Worm (Caenorhabditis elegans): ENCODE results near the gene agl-1.

Gene agl-1

DNA sequence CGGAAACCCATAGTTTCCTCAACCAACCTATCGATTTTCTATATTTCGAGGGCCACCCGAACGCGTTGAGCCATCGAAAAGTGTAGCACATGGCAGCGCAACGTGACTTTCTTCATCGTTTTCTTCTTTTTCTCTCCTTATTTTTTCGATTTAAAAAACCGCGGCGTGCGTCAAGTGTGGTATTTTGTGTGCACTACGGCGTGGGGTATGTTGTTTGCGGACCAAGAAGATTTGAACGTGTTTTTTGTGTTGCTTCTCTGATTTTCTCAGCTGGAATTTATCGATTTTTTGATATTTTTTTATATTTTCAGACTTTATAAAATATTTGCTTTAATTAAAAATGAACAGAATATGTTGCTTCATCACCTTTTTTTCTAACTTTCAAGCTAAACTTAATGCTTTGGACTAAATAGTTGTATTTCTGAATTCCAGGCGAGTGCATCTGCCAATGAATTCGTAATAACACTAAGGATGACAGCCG, at the start of gene agl-1, which contains the start of gene pfs-2:
agl-1 (minus strand) TSS at position 178 of the 481 bp plus-strand sequence.
pfs-2 (plus strand) TSS at position 431 of the 481 bp plus-strand sequence.
- TF ChIP-seq W03F9.2 (tag; optimal IDR thresholded peaks at IDR 0.05) (peak; percentile 77), him-1 (tag; optimal IDR thresholded peaks at IDR 0.05) (no peak)

DNA sequence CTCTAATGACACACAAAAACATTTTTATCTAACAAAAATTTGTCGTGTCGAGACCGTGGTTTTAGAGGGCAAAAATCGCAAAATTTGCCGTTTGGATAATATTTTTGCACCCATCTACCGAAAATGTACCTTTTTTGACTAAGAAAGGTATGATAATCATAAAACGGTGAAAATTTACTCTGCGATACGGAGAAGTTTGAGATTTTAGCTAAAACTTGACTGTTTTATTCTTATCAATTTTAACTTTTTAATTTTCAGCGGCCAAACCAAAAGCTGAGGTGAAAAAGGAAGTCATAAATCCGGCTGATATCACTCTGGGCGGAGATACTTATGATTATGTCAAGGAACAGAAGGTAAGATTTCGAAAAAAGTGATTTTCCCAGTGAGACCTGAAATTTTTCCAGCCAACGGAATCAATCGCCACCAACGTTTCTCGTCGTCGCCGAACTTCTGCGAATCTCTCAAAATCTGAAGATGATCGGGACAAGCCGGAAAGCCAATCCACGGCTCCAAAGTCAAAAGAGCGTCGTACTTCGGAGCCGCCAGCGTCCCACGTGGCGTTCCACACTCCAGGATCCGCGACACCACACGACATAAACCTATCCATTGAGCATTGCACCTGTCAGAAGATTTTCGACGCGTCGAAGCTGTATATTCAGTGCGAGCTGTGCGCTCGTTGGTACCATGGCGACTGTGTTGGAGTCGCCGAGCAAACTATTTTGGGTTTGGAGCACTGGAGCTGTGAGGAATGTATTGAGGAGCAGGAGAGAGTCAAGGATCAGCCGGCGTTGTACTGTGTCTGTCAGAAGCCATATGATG, 48.4 kb upstream of the agl-1 start:
- TF ChIP-seq W03F9.2 (tag; optimal IDR thresholded peaks at IDR 0.05) = no peak
- no peak for TF ChIP-seq dao-5 (tag; optimal IDR thresholded peaks at IDR 0.05)
- TF ChIP-seq him-1 (tag; optimal IDR thresholded peaks at IDR 0.05) = no peak

DNA sequence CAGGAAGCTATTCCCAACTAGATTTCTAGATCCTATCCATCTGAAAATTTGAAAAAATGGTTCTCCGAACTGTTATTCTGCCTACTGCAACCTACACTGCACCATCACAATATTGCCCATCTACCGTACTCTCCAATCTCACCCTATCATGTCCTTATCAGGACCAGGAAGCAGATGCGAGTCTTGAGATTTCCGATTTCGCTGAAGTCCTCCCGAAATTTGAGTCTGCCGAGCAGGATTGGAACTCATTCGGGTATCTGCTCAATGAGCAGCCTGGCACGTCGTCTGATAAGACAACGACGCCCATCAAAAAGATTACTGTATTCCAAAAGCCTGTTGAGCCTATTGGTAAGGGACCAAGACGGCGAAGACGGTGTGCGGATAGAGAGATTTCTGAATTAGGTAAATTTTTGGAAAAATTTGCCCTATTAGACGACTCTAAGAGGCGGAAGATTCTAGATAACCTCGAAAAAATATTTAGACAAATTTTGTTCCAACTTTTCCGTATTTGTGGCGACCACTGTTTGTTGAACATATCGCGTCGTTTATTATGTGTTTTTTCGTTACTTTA, 47.7 kb upstream of the agl-1 start:
- no peak for TF ChIP-seq him-1 (tag; optimal IDR thresholded peaks at IDR 0.05)
- TF ChIP-seq dao-5 (tag; optimal IDR thresholded peaks at IDR 0.05) = no peak
- no peak for TF ChIP-seq W03F9.2 (tag; optimal IDR thresholded peaks at IDR 0.05)

DNA sequence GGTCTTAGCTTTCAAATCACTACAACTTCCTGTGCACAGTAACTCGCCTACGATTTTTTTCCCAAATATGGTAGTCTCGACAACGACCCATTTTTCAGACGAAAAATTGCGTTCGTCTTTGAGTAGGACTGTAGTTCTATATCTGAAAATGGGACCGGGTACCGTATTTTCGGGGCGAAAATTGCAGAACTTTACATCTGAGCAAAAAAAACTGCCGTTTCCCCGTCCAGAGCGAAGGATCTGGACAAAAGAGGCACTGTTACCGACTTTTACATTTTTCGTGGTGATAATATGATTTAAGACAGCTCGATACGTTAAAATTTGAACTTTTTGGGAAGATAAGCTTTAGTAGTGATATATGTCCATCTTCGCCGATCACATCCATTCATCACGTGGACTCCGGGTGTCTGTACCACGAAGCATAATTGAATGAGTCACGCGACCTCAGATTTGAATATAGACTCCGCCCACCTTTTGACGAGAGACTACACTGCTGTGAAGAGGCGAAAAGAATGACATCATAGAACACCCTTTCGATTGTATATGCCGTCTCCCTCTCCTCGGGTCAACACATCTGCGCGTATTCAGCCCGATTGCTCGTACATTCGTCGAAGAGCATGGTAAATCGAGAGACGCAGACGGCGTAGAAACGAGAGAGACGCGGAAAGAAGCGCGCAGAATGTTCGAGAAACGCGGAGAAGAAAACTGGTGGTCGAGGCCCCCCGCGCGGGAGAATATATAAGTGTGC, 47.0 kb upstream of the agl-1 start:
- TF ChIP-seq W03F9.2 (tag; optimal IDR thresholded peaks at IDR 0.05) (peak; percentile 34), him-1 (tag; optimal IDR thresholded peaks at IDR 0.05) (no peak)

DNA sequence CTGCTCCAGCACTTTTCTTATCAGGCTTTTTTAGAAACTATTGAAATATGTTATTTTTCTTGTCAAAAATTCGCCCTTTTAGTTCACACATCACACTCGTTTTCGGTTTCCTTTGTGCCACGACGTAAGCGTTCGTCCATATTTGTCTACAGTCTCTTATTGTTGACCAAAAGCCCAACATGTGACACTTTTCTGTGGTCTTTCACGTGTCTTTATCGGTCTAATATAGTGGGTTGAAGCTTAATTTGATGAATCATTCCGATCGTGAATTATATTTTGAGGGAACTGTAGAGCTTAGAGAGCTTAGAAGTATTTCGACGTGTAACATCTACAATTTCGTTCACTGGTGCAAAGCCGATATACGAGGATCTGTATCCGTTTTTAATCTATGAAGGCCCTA, 46.4 kb upstream of the agl-1 start:
- no peak for TF ChIP-seq W03F9.2 (tag; optimal IDR thresholded peaks at IDR 0.05)

DNA sequence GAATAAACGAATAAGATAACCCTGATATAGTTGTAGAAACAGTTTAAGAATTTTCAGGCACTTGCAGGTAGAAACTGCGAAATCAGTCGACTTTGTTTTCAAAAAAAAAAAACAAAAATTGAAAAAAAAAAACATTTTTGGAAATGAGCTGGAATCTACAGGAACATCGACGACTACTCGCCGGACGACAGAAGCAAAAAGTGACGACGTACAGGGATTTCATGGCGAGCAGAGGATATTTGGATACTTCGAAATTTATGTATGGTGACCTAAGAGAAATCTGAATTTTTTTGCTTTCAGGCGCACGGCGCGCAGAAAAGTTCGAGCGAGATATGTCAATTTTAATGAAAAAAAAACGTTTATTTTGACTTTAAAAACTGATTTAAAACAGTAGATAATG, 43.2 kb upstream of the agl-1 start:
- no peak for TF ChIP-seq dao-5 (tag; optimal IDR thresholded peaks at IDR 0.05)
- TF ChIP-seq him-1 (tag; optimal IDR thresholded peaks at IDR 0.05) = no peak
- TF ChIP-seq W03F9.2 (tag; optimal IDR thresholded peaks at IDR 0.05) = no peak

DNA sequence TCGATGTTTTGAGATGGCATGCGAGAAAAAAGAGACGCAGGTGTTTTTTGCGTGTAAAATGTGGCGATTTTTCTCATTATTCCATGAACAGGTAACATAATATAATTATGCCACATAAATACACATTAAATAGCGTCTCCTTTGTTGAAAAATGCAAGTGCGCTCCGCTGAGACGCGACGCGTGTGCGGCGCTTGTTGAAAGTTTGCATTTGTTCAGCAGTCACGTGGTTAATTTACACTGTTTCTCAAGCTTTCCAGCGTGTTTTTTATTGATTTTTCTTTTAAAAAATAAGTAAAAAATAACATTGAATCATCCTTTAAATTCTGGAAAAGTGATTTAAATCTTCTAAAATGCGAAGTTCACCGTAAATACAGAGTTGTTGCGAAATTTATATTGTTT, 41.7 kb upstream of the agl-1 start:
- TF ChIP-seq W03F9.2 (tag; optimal IDR thresholded peaks at IDR 0.05) (peak; percentile 88), him-1 (tag; optimal IDR thresholded peaks at IDR 0.05) (no peak)

DNA sequence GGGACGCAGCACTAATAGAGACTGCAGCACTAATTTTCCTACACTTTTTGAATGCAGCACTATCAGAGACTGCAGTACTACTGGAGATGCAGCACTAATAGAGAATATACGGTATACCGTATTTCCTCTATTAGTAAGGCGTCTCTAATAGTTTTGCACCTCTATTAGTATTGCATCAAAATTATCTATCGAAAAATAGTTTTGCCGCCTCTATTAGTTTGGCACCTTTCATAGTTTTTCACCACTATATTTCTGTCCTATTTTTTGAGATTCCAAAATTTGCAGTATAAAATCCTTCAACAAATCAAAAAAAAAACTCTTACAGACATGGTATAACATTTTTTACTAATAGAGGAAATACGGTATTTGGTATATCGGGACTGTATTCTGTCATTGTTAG, 35.9 kb upstream of the agl-1 start:
- no peak for TF ChIP-seq him-1 (tag; optimal IDR thresholded peaks at IDR 0.05)
- TF ChIP-seq dao-5 (tag; optimal IDR thresholded peaks at IDR 0.05) = no peak
- TF ChIP-seq W03F9.2 (tag; optimal IDR thresholded peaks at IDR 0.05) = no peak

DNA sequence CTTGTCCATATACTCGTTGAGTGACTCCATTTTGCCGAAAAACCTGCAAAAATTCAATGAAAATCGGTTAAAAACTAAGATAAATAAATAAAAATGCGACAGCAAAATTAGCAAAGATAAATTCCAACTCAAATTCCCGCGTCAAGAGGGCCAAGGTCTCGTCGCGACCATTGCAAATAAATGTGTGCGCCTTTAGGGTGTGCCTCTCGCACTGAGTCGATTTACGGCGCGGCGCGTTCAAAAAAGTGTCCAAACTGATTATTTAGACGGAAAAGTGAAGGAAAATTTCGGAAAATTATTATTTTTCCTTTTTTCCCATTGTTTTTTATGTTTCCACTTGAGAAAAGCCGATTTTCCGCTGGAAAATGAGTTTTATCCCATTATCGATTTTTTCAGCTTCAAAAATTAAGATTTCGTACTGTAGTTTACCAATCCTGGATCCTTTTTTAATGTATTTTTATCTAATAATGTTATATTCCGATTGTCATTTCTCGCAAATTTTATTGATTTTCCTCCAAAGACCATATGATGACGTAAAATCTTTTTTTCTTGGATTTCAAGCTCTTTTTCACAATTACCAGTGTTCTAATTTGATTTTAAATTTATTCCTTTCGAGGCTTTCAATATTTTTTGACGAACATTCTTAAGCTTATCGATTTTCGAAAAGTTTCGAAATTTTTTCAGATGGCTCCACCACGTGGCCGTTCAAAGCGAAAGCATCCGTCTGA, 32.3 kb upstream of the agl-1 start, which contains the start of the genes kbp-3 and nurf-1:
kbp-3 (minus strand) TSS at position 43 of the 728 bp plus-strand sequence.
nurf-1 (plus strand) TSS at position 678 of the 728 bp plus-strand sequence.
- no peak for TF ChIP-seq dao-5 (tag; optimal IDR thresholded peaks at IDR 0.05)
- peak; percentile 68 for TF ChIP-seq W03F9.2 (tag; optimal IDR thresholded peaks at IDR 0.05)

DNA sequence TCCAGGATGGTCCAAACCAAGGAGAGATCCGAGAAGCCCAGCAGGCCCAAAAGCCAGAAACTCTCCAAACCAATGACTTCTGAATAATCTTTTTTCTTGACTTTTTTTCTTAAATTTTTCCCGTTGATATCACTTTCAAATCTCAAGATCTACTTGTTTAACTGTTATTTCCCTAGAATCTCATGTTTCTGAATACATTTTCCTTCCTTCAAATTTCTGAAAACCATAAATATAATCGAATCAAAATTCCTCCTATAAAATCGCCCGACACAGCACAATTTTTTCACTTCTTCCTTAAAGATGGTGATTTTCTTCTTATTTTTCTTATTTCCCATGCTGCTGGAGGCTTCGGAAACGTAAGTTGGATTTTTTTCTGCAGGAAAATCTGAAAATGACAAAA, 30.3 kb upstream of the agl-1 start, which contains the start of gene F26H11.8:
F26H11.8 (plus strand) TSS at position 301 of the 400 bp plus-strand sequence.
- TF ChIP-seq dao-5 (tag; optimal IDR thresholded peaks at IDR 0.05) = no peak

DNA sequence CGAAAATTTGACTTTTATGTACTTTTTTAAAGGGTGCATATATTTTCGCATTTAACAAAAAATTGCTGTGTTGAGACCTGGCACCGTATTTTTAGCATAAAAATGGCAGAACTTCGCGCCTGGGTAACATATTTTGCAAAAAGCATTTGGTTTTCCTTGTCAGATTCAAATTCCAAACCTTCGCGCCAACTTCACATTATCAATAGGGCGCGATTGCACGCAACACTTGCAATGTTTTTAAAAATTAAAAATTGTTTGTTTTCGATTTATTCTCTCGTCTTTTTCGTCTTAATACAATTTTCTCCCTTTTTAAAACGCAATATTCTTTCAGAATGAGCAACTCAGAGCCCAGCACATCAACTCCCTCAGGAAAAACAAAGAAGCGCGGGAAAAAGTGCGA, 25.7 kb upstream of the agl-1 start, which contains the start of gene mes-2:
mes-2 (plus strand) TSS at position 330 of the 400 bp plus-strand sequence.
- TF ChIP-seq W03F9.2 (tag; optimal IDR thresholded peaks at IDR 0.05) (peak; percentile 69), dao-5 (tag; optimal IDR thresholded peaks at IDR 0.05) (no peak), him-1 (tag; optimal IDR thresholded peaks at IDR 0.05) (no peak)

DNA sequence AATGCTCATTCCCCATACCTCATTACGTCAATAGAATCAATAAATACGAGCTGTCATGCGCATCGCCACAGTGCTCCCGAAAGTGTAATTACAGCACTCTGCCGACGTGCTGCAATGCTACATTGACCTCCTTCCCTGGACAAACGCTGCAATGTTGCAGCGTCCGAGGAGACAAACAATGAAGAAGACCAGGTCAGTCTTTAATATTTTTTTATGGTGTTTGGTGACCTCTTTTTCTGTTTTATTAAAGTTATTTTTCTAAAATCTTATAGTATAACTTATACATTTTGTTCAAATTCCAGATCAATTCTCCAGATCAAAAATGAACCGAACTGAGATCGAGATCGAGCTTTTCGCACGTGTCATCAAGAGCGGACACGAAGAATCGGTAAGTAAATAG, 23.5 kb upstream of the agl-1 start, which contains the start of gene sdz-26:
sdz-26 (plus strand) TSS at position 301 of the 400 bp plus-strand sequence.
- TF ChIP-seq dao-5 (tag; optimal IDR thresholded peaks at IDR 0.05) (no peak), W03F9.2 (tag; optimal IDR thresholded peaks at IDR 0.05) (no peak), him-1 (tag; optimal IDR thresholded peaks at IDR 0.05) (no peak)

DNA sequence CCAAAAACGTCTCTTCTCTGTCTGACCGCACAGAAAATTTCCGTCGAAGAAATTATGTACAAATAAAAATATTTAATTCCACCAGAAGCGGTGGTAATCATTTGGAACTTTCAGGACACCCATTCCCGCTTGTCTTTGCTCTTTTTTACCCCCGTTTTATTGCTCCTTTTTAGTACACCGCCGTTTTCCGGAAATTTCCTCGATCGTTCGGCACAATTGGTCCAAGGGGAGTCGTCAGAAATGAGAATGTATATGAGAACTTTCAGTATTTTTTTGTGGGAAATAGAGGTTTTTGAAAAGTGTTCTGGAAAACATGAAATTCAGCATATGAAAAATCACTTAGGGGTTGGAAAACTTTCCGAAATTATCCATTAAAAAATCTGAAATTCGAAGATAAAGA, 22.9 kb upstream of the agl-1 start:
- TF ChIP-seq him-1 (tag; optimal IDR thresholded peaks at IDR 0.05) (no peak), dao-5 (tag; optimal IDR thresholded peaks at IDR 0.05) (no peak), W03F9.2 (tag; optimal IDR thresholded peaks at IDR 0.05) (no peak)
